Worm (Caenorhabditis elegans) whole organism, L2 larva: Measurements from ENCODE around the gene F21G4.6.

Experiments used
- C34F6.9 ChIP-seq: fragments of 150-350 bp; optimal IDR thresholded peaks from 2 replicates; lab custom pipeline; 2014; ENCODE audit warnings: missing biosample characterization, missing genetic modification characterization
- F13H6.1 ChIP-seq: sonication (generic microtip); optimal IDR thresholded peaks from 2 replicates; lab custom pipeline; 2016; ENCODE audit warnings: missing genetic modification characterization, missing compliant biosample characterization
- ZK546.5 ChIP-seq: sonication (generic microtip); optimal IDR thresholded peaks from 2 replicates; lab custom pipeline; 2017; ENCODE audit warnings: missing biosample characterization, missing genetic modification characterization
- ceh-82 ChIP-seq: fragments of 150-350 bp; optimal IDR thresholded peaks from 2 replicates; lab custom pipeline; 2014; ENCODE audit warnings: missing biosample characterization, missing genetic modification characterization
- crh-2 ChIP-seq: sonication (generic microtip); optimal IDR thresholded peaks from 2 replicates; lab custom pipeline; 2017; ENCODE audit warnings: missing biosample characterization, missing genetic modification characterization
- fos-1 ChIP-seq: fragments of 150-350 bp; optimal IDR thresholded peaks from 2 replicates; lab custom pipeline; 2014; ENCODE audit warnings: missing biosample characterization, missing genetic modification characterization
- lin-13 ChIP-seq: fragments of 150-350 bp; optimal IDR thresholded peaks from 2 replicates; lab custom pipeline; 2014; ENCODE audit warnings: missing biosample characterization, missing genetic modification reagents, missing genetic modification characterization
- mdl-1 ChIP-seq, 2 experiments: fragments of 150-350 bp in 1 of 2; sonication (generic microtip) in 1 of 2; optimal IDR thresholded peaks; 2 replicates each; lab custom pipeline; 2017; ENCODE audit warnings: missing biosample characterization in 2 of 2, missing genetic modification characterization in 2 of 2
- nhr-10 ChIP-seq: sonication (generic microtip); optimal IDR thresholded peaks from 2 replicates; lab custom pipeline; 2017; ENCODE audit warnings: missing biosample characterization, missing genetic modification characterization
- nhr-25 ChIP-seq: fragments of 150-350 bp; sonication (generic microtip); optimal IDR thresholded peaks from 3 replicates; lab custom pipeline; 2014; ENCODE audit warnings: missing biosample characterization, missing genetic modification characterization
- sem-4 ChIP-seq: fragments of 150-350 bp; optimal IDR thresholded peaks from 2 replicates; lab custom pipeline; 2014; ENCODE audit warnings: missing biosample characterization, missing genetic modification reagents, missing genetic modification characterization
- skn-1 ChIP-seq: sonication (generic microtip); optimal IDR thresholded peaks from 2 replicates; lab custom pipeline; 2017; ENCODE audit warnings: missing biosample characterization, missing genetic modification characterization
- sma-3 ChIP-seq: sonication (generic microtip); optimal IDR thresholded peaks from 2 replicates; lab custom pipeline; 2016; ENCODE audit warnings: missing genetic modification reagents, missing genetic modification characterization, missing compliant biosample characterization
- ztf-1 ChIP-seq: fragments of 200-800 bp; sonication (Bioruptor generic); conservative IDR thresholded peaks from 2 replicates; pipeline ENCODE4 v1.3.6; 2022; ENCODE audit warnings: missing genetic modification characterization, missing compliant biosample characterization

Gene F21G4.6

DNA sequence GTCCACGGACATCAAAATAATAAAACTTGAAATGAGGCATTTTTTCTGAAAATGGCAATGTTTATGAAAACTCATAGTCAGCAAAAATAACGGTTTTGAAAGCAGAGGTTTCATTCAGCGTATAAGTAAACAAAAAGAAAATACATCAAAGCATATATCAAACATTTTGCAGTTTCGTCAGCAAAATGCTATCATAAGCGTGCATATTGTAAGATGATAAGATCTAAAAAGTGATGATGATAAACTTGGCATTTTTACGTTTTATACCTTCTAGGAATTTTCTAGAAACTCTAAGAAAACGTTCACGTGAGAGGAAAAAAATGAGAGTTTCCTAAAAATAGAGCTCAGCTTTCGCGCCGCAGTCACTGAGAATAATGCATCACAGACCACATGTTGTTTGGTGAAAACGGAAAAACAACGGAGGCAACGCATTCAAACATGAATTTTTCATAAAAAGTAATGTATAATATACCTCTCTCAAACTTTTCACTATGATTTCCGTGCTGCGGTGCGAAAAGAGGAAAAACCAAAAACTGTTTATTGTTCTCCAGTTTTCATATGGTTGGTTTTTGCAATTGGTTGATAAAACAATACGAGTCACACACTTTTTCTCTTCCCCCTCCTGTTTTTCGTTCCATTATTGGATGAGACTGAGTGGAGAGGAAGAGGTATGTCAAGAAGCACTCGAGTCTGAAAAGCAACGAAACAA is 54.2 kb downstream of the F21G4.6 start, which contains the start of the genes gst-36 and R07B1.5:
TSS of gene gst-36 (minus strand) at position 45 of the 709 bp plus-strand sequence.
TSS of gene R07B1.5 (plus strand) at position 665 of the 709 bp plus-strand sequence.
- no peak for TF ChIP-seq ceh-82 (tag; lab: Kevin White, UChicago)
- no peak for TF ChIP-seq ztf-1 (GFP tag; lab: Robert Waterston, UW)
- no peak for TF ChIP-seq nhr-10 (tag; lab: Kevin White, UChicago)
- no peak for TF ChIP-seq ZK546.5 (tag; lab: Kevin White, UChicago)
- peak; percentile 64 for TF ChIP-seq fos-1 (tag; lab: Kevin White, UChicago)
- no peak for TF ChIP-seq F13H6.1
- TF ChIP-seq lin-13 (GFP tag; lab: Kevin White, UChicago) = no peak
- TF ChIP-seq C34F6.9 (tag; lab: Kevin White, UChicago) = no peak
- no peak for TF ChIP-seq mdl-1 (tag; optimal IDR thresholded peaks at IDR 0.05; lab: Kevin White, UChicago)
- TF ChIP-seq sma-3 = no peak
- no peak for TF ChIP-seq sem-4 (tag; lab: Kevin White, UChicago)
- TF ChIP-seq nhr-25 (tag; lab: Kevin White, UChicago) = no peak
- TF ChIP-seq crh-2 (tag; lab: Kevin White, UChicago) = peak; percentile 33
- TF ChIP-seq skn-1 = peak; percentile 39
- TF ChIP-seq, all 48 proteins: peak for 3
